Worm (Caenorhabditis elegans): ENCODE results near the gene pepm-1.

pepm-1 gene

DNA sequence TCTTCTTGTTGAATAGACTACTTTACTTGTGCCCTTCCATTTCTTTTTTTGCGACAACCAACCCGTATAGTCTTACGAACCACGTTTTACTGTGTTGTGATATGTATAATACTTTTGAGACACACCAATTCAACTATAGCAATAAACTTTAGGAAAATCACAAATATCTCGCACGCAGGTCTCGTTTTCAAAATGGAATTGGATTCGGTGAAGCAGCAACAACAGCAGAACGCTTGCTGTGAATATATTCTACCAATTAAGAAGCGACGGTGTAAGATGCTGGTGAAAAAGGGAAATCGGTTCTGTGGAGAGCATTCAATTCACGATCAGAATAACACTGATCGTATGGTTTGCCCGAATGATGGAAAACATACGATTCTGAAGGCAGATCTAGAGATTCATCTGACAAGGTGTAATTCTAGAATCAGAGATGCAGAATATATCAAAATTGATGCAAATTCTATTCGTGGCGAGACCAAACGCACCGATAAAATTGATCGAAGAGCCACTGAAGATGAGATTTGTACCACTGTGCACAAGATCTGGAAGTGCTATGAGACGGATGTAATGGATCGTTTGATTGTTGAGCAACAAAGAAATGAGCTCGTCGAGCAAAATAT is 25.5 kb downstream of the pepm-1 start, which contains the start of gene Y49A3A.3:
Y49A3A.3 (plus strand) TSS at position 153 of the 620 bp plus-strand sequence.
- TF ChIP-seq klf-2 (GFP tag; conservative IDR thresholded peaks at IDR 0.05): no peak
- TF ChIP-seq ref-1 (GFP tag; conservative IDR thresholded peaks at IDR 0.05): no peak
- TF ChIP-seq cog-1 (tag; optimal IDR thresholded peaks at IDR 0.05): no peak
- TF ChIP-seq ztf-23 (GFP tag; IDR thresholded peaks at IDR 0.05): no peak
- TF ChIP-seq med-1 (GFP tag; optimal IDR thresholded peaks at IDR 0.05; ENCODE audit: insufficient read depth): no peak
- TF ChIP-seq tab-1 (GFP tag; IDR thresholded peaks at IDR 0.05): no peak

DNA sequence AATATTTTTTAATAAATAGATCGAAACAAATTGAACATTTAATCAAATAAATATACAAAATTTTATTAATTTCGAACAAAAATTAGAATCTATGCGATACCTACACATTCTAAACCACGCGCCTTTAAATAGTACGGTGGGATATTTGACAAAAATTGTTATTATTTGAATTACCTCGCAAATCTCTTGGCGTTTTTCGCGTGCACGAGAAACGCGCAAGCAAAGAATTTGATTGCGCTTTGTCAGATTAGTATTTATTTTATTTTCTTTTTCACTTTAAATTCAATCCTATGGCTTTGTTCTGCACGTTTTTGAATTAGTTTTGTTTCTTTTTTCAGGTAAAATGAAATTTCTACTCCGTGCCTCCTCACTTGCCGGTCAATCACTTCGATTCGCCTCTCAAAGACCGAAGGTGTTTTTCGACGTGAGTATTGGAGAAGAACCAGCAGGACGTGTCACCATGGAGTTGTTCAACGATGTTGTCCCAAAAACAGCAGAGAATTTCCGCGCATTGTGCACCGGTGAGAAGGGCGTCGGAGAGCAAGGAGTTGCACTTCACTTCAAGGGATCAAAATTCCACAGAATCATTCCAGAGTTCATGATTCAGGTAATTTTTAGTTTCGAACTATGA is 26.9 kb downstream of the pepm-1 start, which contains the start of gene cyn-1:
cyn-1 (plus strand) TSS at position 339 of the 631 bp plus-strand sequence.
- no peak for TF ChIP-seq ztf-29 (GFP tag; IDR thresholded peaks at IDR 0.05)
- peak; percentile 2 for TF ChIP-seq cog-1 (tag; optimal IDR thresholded peaks at IDR 0.05)
- 0 out of 2 replicates have a peak, but pooled peaks have one; percentile 34 for TF ChIP-seq flt-1 (GFP tag; IDR thresholded peaks at IDR 0.05)

DNA sequence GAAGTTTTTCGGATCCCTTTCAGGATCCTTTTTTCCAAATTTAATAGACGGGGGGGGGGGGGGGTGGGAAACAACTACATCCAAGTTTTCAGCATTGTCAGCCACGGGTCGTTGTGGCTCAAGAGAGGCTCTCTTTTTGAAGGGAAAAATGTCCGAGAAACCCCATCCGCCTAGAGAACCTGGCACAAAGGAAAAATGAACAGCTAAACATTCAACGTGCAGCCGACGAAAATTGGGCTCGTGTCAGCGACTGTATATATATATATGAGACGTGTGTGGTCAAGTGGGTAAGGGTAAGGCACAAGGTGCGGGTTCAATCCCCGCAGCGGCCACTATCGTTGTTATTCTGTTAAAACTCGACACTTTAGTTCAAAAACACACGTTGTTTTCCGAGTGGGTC is 29.7 kb downstream of the pepm-1 start, which contains the start of gene Y49A3A.4:
Y49A3A.4 (minus strand) TSS at position 314 of the 400 bp plus-strand sequence.
- TF ChIP-seq ztf-29 (GFP tag; IDR thresholded peaks at IDR 0.05) (no peak), flt-1 (GFP tag; IDR thresholded peaks at IDR 0.05) (no peak), klf-2 (GFP tag; conservative IDR thresholded peaks at IDR 0.05) (no peak), ref-1 (GFP tag; conservative IDR thresholded peaks at IDR 0.05) (no peak), T22C8.4 (GFP tag; IDR thresholded peaks at IDR 0.05) (no peak), ztf-23 (GFP tag; IDR thresholded peaks at IDR 0.05) (no peak), med-1 (GFP tag; optimal IDR thresholded peaks at IDR 0.05; ENCODE audit: insufficient read depth) (no peak), cog-1 (tag; optimal IDR thresholded peaks at IDR 0.05) (no peak), tab-1 (GFP tag; IDR thresholded peaks at IDR 0.05) (no peak)

DNA sequence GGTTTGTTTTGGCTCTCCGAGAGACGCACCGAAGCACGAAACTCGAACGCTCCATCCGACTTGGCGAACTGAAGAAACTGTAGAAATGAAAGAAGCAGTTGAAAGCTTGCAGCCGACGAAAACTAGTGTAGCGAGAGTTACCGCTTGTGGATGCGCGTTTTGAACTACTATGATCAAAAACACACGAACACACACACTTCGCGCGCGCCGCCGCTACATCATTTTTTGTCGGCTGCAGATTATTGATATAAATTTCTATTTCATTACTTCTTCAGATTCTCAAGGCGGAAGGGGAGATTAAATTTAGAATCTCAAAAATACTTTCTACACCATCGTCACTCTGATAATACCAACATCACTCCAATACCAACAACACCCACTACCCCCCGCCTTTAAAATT is 33.1 kb downstream of the pepm-1 start:
- TF ChIP-seq tab-1 (GFP tag; IDR thresholded peaks at IDR 0.05) (no peak), flt-1 (GFP tag; IDR thresholded peaks at IDR 0.05) (no peak), T22C8.4 (GFP tag; IDR thresholded peaks at IDR 0.05) (no peak), ref-1 (GFP tag; conservative IDR thresholded peaks at IDR 0.05) (no peak), cog-1 (tag; optimal IDR thresholded peaks at IDR 0.05) (no peak), klf-2 (GFP tag; conservative IDR thresholded peaks at IDR 0.05) (no peak), med-1 (GFP tag; optimal IDR thresholded peaks at IDR 0.05; ENCODE audit: insufficient read depth) (no peak), ztf-29 (GFP tag; IDR thresholded peaks at IDR 0.05) (no peak), ztf-23 (GFP tag; IDR thresholded peaks at IDR 0.05) (no peak)

DNA sequence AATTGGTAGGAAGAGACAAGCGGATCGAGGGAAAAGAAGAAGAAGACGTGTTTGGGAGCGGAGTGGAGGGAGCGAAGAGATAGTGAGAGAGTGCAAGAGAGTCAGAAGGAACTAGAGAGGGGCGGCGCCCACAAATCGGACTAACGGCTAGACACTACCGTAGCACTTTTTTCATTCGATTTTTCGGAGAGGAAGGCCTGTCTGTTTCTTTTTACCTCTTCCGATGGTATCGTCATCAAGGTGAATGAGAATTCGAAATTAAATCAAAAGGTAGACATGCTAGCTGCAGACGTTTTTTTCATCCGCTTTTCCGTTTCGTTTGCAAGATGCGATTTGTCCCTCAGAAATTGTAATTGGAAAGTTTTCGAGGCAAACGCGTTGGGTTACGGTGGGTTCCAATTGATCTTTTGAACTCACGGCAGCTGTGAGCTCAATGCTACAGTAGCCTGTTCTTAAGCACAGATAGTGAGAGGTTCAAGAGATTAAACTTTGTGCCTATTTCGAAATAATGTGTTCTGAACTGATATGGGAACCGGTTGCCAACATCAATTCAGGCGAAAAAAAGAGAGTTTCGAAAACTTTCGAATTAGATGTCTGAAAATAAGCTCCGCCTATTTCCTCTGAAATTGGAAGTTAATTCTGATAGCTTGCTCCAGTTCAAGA is 35.8 kb downstream of the pepm-1 start:
- TF ChIP-seq flt-1 (GFP tag; IDR thresholded peaks at IDR 0.05) (no peak), ref-1 (GFP tag; conservative IDR thresholded peaks at IDR 0.05) (no peak), T22C8.4 (GFP tag; IDR thresholded peaks at IDR 0.05) (no peak), med-1 (GFP tag; optimal IDR thresholded peaks at IDR 0.05; ENCODE audit: insufficient read depth) (no peak), klf-2 (GFP tag; conservative IDR thresholded peaks at IDR 0.05) (no peak), cog-1 (tag; optimal IDR thresholded peaks at IDR 0.05) (no peak), tab-1 (GFP tag; IDR thresholded peaks at IDR 0.05) (no peak), ztf-23 (GFP tag; IDR thresholded peaks at IDR 0.05) (no peak), ztf-29 (GFP tag; IDR thresholded peaks at IDR 0.05) (no peak)

DNA sequence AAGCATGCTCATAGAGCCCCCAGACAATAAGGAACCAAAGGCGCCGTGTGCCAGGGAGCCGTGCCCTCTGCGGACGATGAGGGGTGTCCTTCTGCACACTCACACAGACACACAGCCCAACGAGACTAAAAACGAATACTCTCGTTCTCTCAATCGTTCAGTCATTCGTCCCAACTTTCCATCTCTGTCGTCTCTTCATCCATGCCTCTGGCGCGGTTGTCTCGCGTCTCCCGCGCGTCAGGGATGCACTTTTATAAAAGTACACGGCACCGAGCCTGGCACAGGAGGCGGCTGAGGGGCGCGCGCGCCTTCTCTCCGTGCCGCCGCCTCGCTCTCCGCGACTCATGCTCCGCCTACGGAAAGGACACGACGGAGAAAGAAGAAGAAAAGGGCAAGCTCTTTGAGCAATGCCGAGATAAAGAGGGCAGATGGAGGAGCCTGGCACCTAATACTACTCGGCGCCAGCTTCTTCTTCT is 37.6 kb downstream of the pepm-1 start:
- no peak for TF ChIP-seq klf-2 (GFP tag; conservative IDR thresholded peaks at IDR 0.05)
- no peak for TF ChIP-seq med-1 (GFP tag; optimal IDR thresholded peaks at IDR 0.05; ENCODE audit: insufficient read depth)
- no peak for TF ChIP-seq ref-1 (GFP tag; conservative IDR thresholded peaks at IDR 0.05)
- TF ChIP-seq flt-1 (GFP tag; IDR thresholded peaks at IDR 0.05): no peak
- TF ChIP-seq ztf-29 (GFP tag; IDR thresholded peaks at IDR 0.05): no peak
- no peak for TF ChIP-seq T22C8.4 (GFP tag; IDR thresholded peaks at IDR 0.05)
- TF ChIP-seq cog-1 (tag; optimal IDR thresholded peaks at IDR 0.05): no peak

- TF ChIP-seq ztf-29 (GFP tag; IDR thresholded peaks at IDR 0.05): no peak
- TF ChIP-seq cog-1 (tag; optimal IDR thresholded peaks at IDR 0.05): no peak
- no peak for TF ChIP-seq klf-2 (GFP tag; conservative IDR thresholded peaks at IDR 0.05)
- TF ChIP-seq tab-1 (GFP tag; IDR thresholded peaks at IDR 0.05): no peak
These were observed 39.6 kb downstream of the pepm-1 start for ce11 chrV:14368272-14369052.

- TF ChIP-seq T22C8.4 (GFP tag; IDR thresholded peaks at IDR 0.05) (no peak), ztf-29 (GFP tag; IDR thresholded peaks at IDR 0.05) (no peak), ztf-23 (GFP tag; IDR thresholded peaks at IDR 0.05) (no peak), cog-1 (tag; optimal IDR thresholded peaks at IDR 0.05) (no peak), med-1 (GFP tag; optimal IDR thresholded peaks at IDR 0.05; ENCODE audit: insufficient read depth) (no peak), tab-1 (GFP tag; IDR thresholded peaks at IDR 0.05) (no peak), flt-1 (GFP tag; IDR thresholded peaks at IDR 0.05) (no peak), ref-1 (GFP tag; conservative IDR thresholded peaks at IDR 0.05) (no peak), klf-2 (GFP tag; conservative IDR thresholded peaks at IDR 0.05) (no peak)
These were observed 40.5 kb downstream of the pepm-1 start for ce11 chrV:14369412-14369811.

DNA sequence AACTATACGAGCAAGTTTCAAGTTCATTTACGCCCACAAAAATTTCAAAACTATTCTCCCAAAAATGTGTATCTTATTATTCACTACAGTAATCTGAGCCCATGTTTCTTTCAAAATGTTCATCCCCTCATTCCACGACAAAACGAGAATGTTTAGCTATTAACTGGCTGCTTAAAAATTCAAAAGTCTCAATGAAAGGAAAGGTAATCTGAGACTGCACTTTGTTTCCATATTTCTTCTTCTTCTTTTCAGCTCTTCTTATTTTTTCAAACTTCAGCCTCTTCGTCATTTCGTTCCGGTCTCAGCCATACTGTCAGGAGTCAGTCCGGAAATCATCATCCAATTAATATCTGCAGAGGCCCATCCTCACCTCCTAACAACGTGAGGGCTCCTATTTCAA is 43.9 kb downstream of the pepm-1 start, which contains the start of gene unc-39:
unc-39 (plus strand) TSS at position 301 of the 400 bp plus-strand sequence.
- TF ChIP-seq med-1 (GFP tag; optimal IDR thresholded peaks at IDR 0.05; ENCODE audit: insufficient read depth) (no peak), tab-1 (GFP tag; IDR thresholded peaks at IDR 0.05) (no peak), cog-1 (tag; optimal IDR thresholded peaks at IDR 0.05) (no peak), ref-1 (GFP tag; conservative IDR thresholded peaks at IDR 0.05) (no peak), T22C8.4 (GFP tag; IDR thresholded peaks at IDR 0.05) (no peak), flt-1 (GFP tag; IDR thresholded peaks at IDR 0.05) (no peak), ztf-23 (GFP tag; IDR thresholded peaks at IDR 0.05) (no peak), klf-2 (GFP tag; conservative IDR thresholded peaks at IDR 0.05) (no peak), ztf-29 (GFP tag; IDR thresholded peaks at IDR 0.05) (no peak)
